Fruit fly (Drosophila melanogaster): ENCODE data around the gene CG1674.

DNA sequence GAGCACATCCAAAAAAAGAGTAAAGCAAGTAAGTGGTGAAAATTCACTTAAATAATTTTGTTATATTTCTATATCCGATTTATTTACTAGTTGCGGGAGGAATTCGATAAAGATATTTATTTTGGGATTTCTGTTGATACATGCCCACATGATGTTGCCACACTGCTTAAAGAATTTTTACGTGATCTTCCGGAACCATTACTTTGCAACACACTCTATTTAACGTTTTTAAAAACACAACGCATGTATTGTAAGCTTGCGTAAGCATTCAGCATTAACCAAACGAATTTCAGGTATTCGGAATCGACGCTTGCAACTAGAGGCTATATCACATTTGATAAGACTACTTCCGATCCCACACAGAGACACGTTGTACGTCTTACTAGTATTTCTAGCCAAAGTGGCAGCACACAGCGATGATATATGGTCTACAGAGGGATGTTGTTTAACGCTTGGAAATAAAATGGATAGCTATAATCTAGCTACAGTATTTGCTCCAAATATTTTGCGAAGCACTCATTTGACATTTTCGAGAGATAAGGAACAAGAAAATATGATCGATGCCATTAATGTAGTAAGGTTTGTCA is 31.0 kb downstream of the CG1674 start:
- no peak for TF ChIP-seq CG8478 (optimal IDR thresholded peaks at IDR 0.05)
- no peak for TF ChIP-seq CTCF (optimal IDR thresholded peaks at IDR 0.05)

Data from S2 (cell line).